Worm (Caenorhabditis elegans): ENCODE results near the gene sox-4.

The sox-4 gene

ce11 chrX:3548716-3549115 is 39.9 kb upstream of the sox-4 start:
- TF ChIP-seq sma-3 (GFP tag; optimal IDR thresholded peaks at IDR 0.05) (no peak), fos-1 (tag; optimal IDR thresholded peaks at IDR 0.05) (peak; percentile 71)

- peak; percentile 39 for TF ChIP-seq fos-1 (tag; optimal IDR thresholded peaks at IDR 0.05)
- no peak for TF ChIP-seq blmp-1 (tag; optimal IDR thresholded peaks at IDR 0.05; ENCODE audit: insufficient read depth)
These were observed 39.0 kb upstream of the sox-4 start for ce11 chrX:3547828-3548227.

- TF ChIP-seq F13H6.1 (tag; optimal IDR thresholded peaks at IDR 0.05) (no peak), ceh-16 (tag; optimal IDR thresholded peaks at IDR 0.05) (peak; percentile 8)
These were observed 38.3 kb upstream of the sox-4 start for ce11 chrX:3547097-3547496.

ce11 chrX:3542242-3542641 is 33.4 kb upstream of the sox-4 start, which contains the start of gene rgs-7:
rgs-7 (plus strand) TSS chrX:3542542.
- no peak for TF ChIP-seq ZK546.5 (tag; optimal IDR thresholded peaks at IDR 0.05)
- no peak for TF ChIP-seq nhr-10 (tag; optimal IDR thresholded peaks at IDR 0.05)

- TF ChIP-seq F13H6.1 (tag; optimal IDR thresholded peaks at IDR 0.05) (peak; percentile 63), fos-1 (tag; optimal IDR thresholded peaks at IDR 0.05) (no peak), lin-13 (GFP tag; optimal IDR thresholded peaks at IDR 0.05) (no peak), sma-3 (GFP tag; optimal IDR thresholded peaks at IDR 0.05) (peak; percentile 10), C34F6.9 (tag; optimal IDR thresholded peaks at IDR 0.05) (peak; percentile 60), blmp-1 (tag; optimal IDR thresholded peaks at IDR 0.05; ENCODE audit: insufficient read depth) (peak; percentile 21), nhr-25 (tag; optimal IDR thresholded peaks at IDR 0.05) (peak; percentile 32), R02D3.7 (tag; optimal IDR thresholded peaks at IDR 0.05) (no peak), snpc-4 (tag; optimal IDR thresholded peaks at IDR 0.05) (no peak), unc-55 (GFP tag; optimal IDR thresholded peaks at IDR 0.05) (peak; percentile 54), unc-39 (tag; optimal IDR thresholded peaks at IDR 0.05) (no peak), lin-39 (tag; optimal IDR thresholded peaks at IDR 0.05) (no peak), sma-9 (GFP tag; optimal IDR thresholded peaks at IDR 0.05) (peak; percentile 11), sma-9 (tag; optimal IDR thresholded peaks at IDR 0.05) (no peak), ama-1 (optimal IDR thresholded peaks at IDR 0.05) (peak; percentile 77), nhr-129 (tag; optimal IDR thresholded peaks at IDR 0.05) (peak; percentile 67), lsy-2 (tag; optimal IDR thresholded peaks at IDR 0.05) (peak in 1 of 2 experiments; percentile 47), lin-11 (tag; optimal IDR thresholded peaks at IDR 0.05) (peak; percentile 21), nhr-10 (tag; optimal IDR thresholded peaks at IDR 0.05) (no peak), sem-4 (tag; optimal IDR thresholded peaks at IDR 0.05) (peak; percentile 44)
These were observed 32.1 kb upstream of the sox-4 start for ce11 chrX:3540861-3541260.

- TF ChIP-seq ZK546.5 (tag; optimal IDR thresholded peaks at IDR 0.05) (no peak), sma-9 (GFP tag; optimal IDR thresholded peaks at IDR 0.05) (no peak), sma-9 (tag; optimal IDR thresholded peaks at IDR 0.05) (no peak), unc-39 (tag; optimal IDR thresholded peaks at IDR 0.05) (no peak), ztf-11 (tag; optimal IDR thresholded peaks at IDR 0.05) (no peak), sma-3 (GFP tag; optimal IDR thresholded peaks at IDR 0.05) (no peak), nhr-23 (tag; optimal IDR thresholded peaks at IDR 0.05) (no peak), nhr-21 (tag; optimal IDR thresholded peaks at IDR 0.05) (no peak), mdl-1 (tag; optimal IDR thresholded peaks at IDR 0.05) (no peak), alr-1 (tag; optimal IDR thresholded peaks at IDR 0.05) (no peak), nhr-77 (tag; optimal IDR thresholded peaks at IDR 0.05) (no peak), nhr-129 (tag; optimal IDR thresholded peaks at IDR 0.05) (no peak), lin-11 (tag; optimal IDR thresholded peaks at IDR 0.05) (no peak), crh-2 (tag; optimal IDR thresholded peaks at IDR 0.05) (no peak), elt-1 (tag; optimal IDR thresholded peaks at IDR 0.05) (no peak), lin-13 (GFP tag; optimal IDR thresholded peaks at IDR 0.05) (no peak), Y55F3AM.14 (GFP tag; optimal IDR thresholded peaks at IDR 0.05) (no peak), sem-4 (tag; optimal IDR thresholded peaks at IDR 0.05) (no peak)
These were observed 29.3 kb upstream of the sox-4 start for ce11 chrX:3538067-3538466.

ce11 chrX:3537335-3537734 is 28.5 kb upstream of the sox-4 start, which contains the start of gene gyg-1:
gyg-1 (plus strand) TSS chrX:3537635.
- TF ChIP-seq lin-39 (tag; optimal IDR thresholded peaks at IDR 0.05) (no peak), nhr-129 (tag; optimal IDR thresholded peaks at IDR 0.05) (peak; percentile 11), fos-1 (tag; optimal IDR thresholded peaks at IDR 0.05) (no peak)

Measured in whole organism, L2 larva.